Worm (Caenorhabditis elegans): ENCODE data around the gene glp-1.

Gene glp-1

DNA sequence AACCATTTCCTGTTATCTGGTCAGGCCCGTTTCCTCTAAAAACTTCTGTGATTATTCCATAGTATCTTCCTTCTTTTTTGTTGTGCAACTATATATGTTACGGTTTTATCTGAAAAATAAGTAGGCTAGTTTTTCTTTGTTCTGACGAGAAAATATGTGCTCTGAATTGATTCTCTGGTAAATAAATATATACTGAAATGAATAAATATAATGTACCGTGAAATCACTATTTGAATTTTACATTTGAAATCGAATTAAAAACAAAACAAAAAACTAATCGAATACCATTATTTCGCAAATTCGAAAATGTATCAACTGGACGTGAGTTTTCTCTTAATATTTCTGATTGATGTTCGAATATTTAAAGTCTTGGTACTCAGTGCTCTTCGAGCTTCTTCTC is 38.5 kb downstream of the glp-1 start, which contains the start of gene ZK512.10:
ZK512.10 (plus strand) TSS at position 301 of the 400 bp plus-strand sequence.
- no peak for TF ChIP-seq zag-1 (tag; optimal IDR thresholded peaks at IDR 0.05)
- no peak for TF ChIP-seq egl-5 (tag; optimal IDR thresholded peaks at IDR 0.05)
- no peak for TF ChIP-seq mdl-1 (tag; optimal IDR thresholded peaks at IDR 0.05)
- no peak for TF ChIP-seq egl-27 (tag; optimal IDR thresholded peaks at IDR 0.05)
- TF ChIP-seq fkh-10 (GFP tag; optimal IDR thresholded peaks at IDR 0.05) = no peak
- TF ChIP-seq elt-1 (tag; optimal IDR thresholded peaks at IDR 0.05) = no peak
- no peak for TF ChIP-seq elt-2 (tag; optimal IDR thresholded peaks at IDR 0.05)
- no peak for TF ChIP-seq elt-3 (tag; optimal IDR thresholded peaks at IDR 0.05)
- TF ChIP-seq nhr-76 (tag; optimal IDR thresholded peaks at IDR 0.05) = no peak
- no peak for TF ChIP-seq fos-1 (tag; optimal IDR thresholded peaks at IDR 0.05)
- TF ChIP-seq fkh-2 (tag; optimal IDR thresholded peaks at IDR 0.05) = no peak
- TF ChIP-seq ZK546.5 (tag; optimal IDR thresholded peaks at IDR 0.05) = no peak
- no peak for TF ChIP-seq ceh-9 (tag; optimal IDR thresholded peaks at IDR 0.05)
- no peak for TF ChIP-seq ztf-11 (tag; optimal IDR thresholded peaks at IDR 0.05)

DNA sequence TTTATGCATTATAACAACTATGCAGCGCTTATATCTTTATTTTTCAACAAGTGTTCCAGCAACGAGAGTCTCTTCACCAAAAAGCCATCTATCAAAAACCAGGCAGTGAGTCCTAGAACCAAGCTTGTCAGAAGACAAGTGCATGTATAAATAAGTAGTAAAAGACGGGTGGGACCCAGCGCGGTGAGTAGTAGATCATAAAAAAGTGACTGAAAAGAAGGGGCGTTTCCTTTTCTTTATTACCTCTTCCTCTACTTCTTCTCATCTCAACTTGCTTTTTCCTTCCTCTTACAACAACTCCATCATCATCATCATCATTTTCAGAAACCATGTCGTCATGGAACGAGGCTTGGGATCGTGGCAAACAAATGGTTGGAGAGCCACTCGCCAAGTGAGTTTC is 44.5 kb downstream of the glp-1 start, which contains the start of gene eat-4:
eat-4 (plus strand) TSS at position 301 of the 400 bp plus-strand sequence.
- TF ChIP-seq nhr-25 (tag; optimal IDR thresholded peaks at IDR 0.05) = no peak
- no peak for TF ChIP-seq elt-3 (tag; optimal IDR thresholded peaks at IDR 0.05)
- no peak for TF ChIP-seq fkh-2 (tag; optimal IDR thresholded peaks at IDR 0.05)

DNA sequence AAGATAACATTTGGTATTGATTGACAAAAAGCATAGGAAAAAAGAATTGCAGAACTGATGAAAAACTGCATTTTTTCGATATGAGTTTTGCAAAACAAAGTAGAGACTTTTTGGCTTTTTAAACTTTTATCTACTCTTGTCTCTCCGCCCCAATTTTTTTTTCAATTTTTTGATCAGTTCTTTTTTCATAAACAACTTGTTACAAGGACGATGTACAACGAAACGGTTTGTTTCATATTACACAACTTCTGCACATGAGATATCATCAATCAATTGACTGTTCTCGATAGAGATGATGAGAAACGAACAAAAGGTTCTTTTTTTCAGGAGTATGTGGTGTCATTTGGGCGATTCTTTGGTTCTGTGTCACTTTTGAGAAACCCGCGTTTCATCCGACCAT is 46.6 kb downstream of the glp-1 start, which contains the start of gene ZK512.7:
ZK512.7 (minus strand) TSS at position 101 of the 400 bp plus-strand sequence.
- no peak for TF ChIP-seq elt-2 (tag; optimal IDR thresholded peaks at IDR 0.05)
- TF ChIP-seq nhr-25 (tag; optimal IDR thresholded peaks at IDR 0.05) = no peak
- TF ChIP-seq sea-2 (GFP tag; optimal IDR thresholded peaks at IDR 0.05) = no peak
- no peak for TF ChIP-seq nhr-237 (tag; optimal IDR thresholded peaks at IDR 0.05)
- TF ChIP-seq mml-1 (tag; optimal IDR thresholded peaks at IDR 0.05) = no peak
- TF ChIP-seq elt-1 (tag; optimal IDR thresholded peaks at IDR 0.05) = no peak
- TF ChIP-seq fkh-2 (tag; optimal IDR thresholded peaks at IDR 0.05) = no peak
- TF ChIP-seq nhr-77 (tag; optimal IDR thresholded peaks at IDR 0.05) = no peak
- no peak for TF ChIP-seq tbx-2 (tag; optimal IDR thresholded peaks at IDR 0.05)
- no peak for TF ChIP-seq nhr-28 (tag; optimal IDR thresholded peaks at IDR 0.05)
- TF ChIP-seq pha-4 (tag; optimal IDR thresholded peaks at IDR 0.05) = no peak
- TF ChIP-seq ceh-16 (tag; optimal IDR thresholded peaks at IDR 0.05) = no peak
- no peak for TF ChIP-seq ZK546.5 (tag; optimal IDR thresholded peaks at IDR 0.05)
- no peak for TF ChIP-seq egl-5 (tag; optimal IDR thresholded peaks at IDR 0.05)
- TF ChIP-seq ama-1 (optimal IDR thresholded peaks at IDR 0.05) = no peak
- no peak for TF ChIP-seq nhr-67 (tag; optimal IDR thresholded peaks at IDR 0.05)
- TF ChIP-seq jun-1 (tag; optimal IDR thresholded peaks at IDR 0.05) = no peak
- TF ChIP-seq mdl-1 (tag; optimal IDR thresholded peaks at IDR 0.05) = no peak

DNA sequence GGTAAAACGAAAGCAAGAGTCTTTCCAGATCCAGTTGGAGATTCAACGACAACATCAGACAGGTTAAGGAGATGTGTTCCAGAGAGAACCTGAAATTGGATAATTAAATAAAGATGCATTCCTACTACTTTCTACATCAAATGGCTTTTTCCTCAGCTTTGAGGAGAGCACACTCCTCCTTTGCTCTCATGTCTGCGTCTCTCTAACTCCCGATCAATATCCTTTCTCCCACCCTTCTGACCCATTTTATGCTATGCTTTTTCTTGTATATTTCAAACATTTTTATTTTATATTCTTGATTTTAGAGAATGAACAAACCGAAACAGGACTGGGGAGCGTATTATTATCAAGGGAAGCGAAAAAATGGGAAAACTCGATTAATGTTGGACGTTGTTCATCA is 51.9 kb downstream of the glp-1 start, which contains the start of gene ZK512.11:
ZK512.11 (plus strand) TSS at position 301 of the 400 bp plus-strand sequence.
- no peak for TF ChIP-seq nhr-12 (tag; optimal IDR thresholded peaks at IDR 0.05)
- peak; percentile 7 for TF ChIP-seq hmg-11 (tag; optimal IDR thresholded peaks at IDR 0.05)
- TF ChIP-seq nfya-1 (tag; optimal IDR thresholded peaks at IDR 0.05; ENCODE audit: insufficient read depth) = peak; percentile 11
- TF ChIP-seq nhr-76 (tag; optimal IDR thresholded peaks at IDR 0.05) = no peak
- no peak for TF ChIP-seq pha-4 (tag; optimal IDR thresholded peaks at IDR 0.05)

DNA sequence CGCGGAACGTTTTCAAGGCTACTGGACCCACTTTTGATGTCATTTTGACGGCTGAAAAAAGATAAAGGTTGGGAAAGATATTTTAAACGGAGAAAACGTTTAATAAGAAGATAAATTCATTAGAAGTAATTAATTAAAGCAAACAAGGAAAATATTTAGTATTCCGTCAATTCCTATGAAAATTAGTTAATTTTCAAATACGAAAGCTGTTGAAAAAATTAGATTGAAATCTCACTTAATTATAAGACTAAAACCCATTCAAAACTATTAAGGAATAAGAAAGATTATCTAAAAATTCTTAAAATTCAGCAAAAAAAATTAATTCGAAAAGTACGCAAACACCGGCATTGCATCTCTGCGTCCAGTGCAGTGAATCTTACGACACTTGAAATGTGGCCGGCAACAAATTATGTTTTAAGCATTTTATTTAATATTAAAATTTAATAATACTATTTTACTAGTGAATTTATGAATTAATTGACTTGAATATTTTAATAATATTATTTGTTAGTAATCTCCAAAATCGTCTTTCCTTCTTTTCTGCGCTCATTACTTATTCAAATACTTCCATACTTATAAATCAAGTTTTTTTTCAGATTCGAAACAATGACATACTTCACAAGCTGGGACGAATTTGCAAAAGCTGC is 52.8 kb downstream of the glp-1 start, which contains the start of the genes ZK512.2 and ZK512.4:
ZK512.2 (minus strand) TSS at position 51 of the 647 bp plus-strand sequence.
ZK512.4 (plus strand) TSS at position 597 of the 647 bp plus-strand sequence.
- no peak for TF ChIP-seq elt-3 (tag; optimal IDR thresholded peaks at IDR 0.05)
- TF ChIP-seq unc-39 (tag; optimal IDR thresholded peaks at IDR 0.05) = no peak
- no peak for TF ChIP-seq lsy-12 (tag; optimal IDR thresholded peaks at IDR 0.05)
- peak; percentile 52 for TF ChIP-seq pha-4 (tag; optimal IDR thresholded peaks at IDR 0.05)

DNA sequence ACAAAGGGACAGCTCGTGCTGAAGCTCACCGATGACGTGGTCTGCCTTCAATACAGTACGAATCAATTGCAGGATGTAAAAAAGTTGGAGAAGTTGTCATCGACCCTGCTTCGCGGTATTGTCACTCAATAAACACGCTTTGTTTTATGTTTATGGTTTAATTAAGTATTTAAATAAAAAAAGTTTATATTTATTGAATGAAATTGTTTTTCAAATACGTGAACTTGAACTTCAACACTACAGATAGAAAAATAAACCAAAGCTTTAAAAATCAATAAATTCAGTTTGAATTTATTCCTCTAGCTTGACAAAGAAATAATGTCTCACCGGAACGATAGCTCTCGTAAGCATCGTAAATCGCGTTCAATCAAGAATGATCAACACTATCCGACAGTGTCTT is 53.7 kb downstream of the glp-1 start, which contains the start of gene ZK512.8:
ZK512.8 (plus strand) TSS at position 301 of the 400 bp plus-strand sequence.
- TF ChIP-seq ceh-82 (tag; optimal IDR thresholded peaks at IDR 0.05) (no peak), skn-1 (tag; optimal IDR thresholded peaks at IDR 0.05) (no peak), snpc-4 (tag; optimal IDR thresholded peaks at IDR 0.05) (no peak), R02D3.7 (tag; optimal IDR thresholded peaks at IDR 0.05) (no peak), sea-2 (GFP tag; optimal IDR thresholded peaks at IDR 0.05) (no peak), daf-12 (tag; optimal IDR thresholded peaks at IDR 0.05) (no peak), fos-1 (tag; optimal IDR thresholded peaks at IDR 0.05) (no peak), aly-2 (tag; optimal IDR thresholded peaks at IDR 0.05) (no peak), jun-1 (tag; optimal IDR thresholded peaks at IDR 0.05) (no peak)
